Worm (Caenorhabditis elegans): Measurements from ENCODE around the gene aman-1.

The aman-1 gene

DNA sequence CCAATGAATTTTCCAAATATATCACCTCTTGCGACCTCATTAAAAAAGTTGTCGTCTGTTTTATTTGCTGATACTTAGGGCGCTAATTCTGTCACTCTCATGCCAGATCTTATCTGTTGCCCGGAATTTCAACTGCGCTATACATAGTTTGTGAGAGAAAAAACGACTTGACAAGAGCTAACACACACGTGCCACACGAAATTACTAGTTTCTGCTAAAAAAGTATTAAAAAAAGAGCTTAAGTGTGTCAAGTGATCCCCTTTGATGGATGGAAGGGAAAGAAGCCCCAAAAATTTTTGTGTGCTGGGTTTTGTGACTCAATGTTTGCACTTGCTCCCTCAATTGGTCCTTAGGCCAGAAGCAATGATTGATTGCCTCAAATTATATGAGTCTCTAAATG, 7.7 kb downstream of the aman-1 start:
- no peak for TF ChIP-seq unc-62 (GFP tag; optimal IDR thresholded peaks at IDR 0.05)

DNA sequence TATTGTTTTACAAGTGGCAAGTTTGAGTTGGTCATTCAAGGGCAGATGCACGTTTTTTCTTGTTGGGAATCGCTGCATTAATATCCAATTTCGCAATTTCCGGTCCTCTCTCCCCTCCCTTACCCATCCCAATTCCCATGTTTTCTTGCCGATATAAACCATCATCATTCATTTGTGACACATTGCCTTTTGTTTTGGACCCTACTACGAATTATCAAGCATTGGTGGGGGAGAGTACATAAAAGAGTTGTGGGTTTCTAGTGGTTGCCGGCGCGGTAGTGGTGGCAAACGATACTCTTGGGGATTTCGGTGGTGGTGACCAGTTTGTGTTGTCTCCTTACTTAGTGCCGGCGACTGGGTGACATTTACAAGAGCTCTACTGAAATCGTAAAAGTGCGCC, 9.4 kb downstream of the aman-1 start:
- no peak for TF ChIP-seq unc-62 (GFP tag; optimal IDR thresholded peaks at IDR 0.05)

DNA sequence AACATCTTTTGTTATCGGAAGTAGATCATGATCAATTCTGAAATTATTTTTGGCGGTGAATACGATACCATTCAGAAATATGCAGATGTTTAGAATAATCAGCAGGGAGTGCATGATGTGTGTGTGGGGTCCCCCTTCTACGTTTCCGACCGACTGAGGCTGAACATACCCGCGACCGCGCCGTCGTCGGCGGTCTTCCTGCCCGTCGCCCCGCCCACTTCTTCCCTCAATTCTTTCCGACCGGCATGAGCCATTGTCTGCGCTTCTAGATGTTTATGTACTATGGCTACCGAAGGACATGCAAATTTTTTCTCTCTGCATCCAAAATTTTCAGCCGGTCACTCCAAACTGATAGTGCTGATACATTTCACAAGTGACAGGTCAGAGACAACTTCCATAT, 11.1 kb downstream of the aman-1 start:
- no peak for TF ChIP-seq unc-62 (GFP tag; optimal IDR thresholded peaks at IDR 0.05)

DNA sequence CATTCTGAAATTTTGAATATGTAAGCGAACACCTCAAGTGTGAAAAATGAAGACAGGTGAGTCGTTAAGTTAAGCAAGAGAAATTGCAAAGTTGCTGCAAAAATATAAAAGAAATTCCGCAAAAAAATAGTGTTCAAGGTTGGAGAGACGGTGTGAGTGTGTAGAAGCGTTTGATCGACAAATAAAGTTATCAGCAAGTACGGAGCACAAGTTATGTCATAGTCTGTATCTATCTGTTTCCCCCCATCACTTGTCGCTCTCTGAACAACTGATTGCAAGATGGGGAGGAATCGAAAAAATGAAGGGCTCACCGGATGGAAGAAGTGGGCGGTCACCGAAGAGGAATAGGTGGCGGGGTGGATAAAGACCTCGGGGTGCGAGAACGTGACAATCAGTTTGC, 16.2 kb downstream of the aman-1 start, which contains the start of gene lon-2:
Gene lon-2, minus strand, starts transcription at position 4 of the 400 bp plus-strand sequence.
- no peak for TF ChIP-seq unc-62 (GFP tag; optimal IDR thresholded peaks at IDR 0.05)

DNA sequence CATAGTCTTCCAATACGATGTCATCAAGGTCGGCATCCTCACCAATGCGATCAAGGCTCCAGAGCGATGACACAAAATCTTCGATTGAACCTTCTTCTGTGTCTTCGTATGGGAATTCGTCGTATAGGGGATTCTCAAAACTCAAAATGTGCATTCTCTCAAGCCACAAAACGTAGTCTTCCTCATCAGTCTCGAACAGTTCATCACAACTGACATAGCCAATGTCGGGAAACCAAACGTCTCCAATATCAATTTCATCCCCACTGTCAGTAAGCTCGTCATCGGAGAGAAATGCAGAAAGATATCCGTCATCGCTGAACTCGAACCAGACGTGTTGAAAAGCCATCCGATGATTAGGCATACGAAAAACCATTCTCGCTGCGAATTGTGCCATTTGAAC, 21.8 kb downstream of the aman-1 start, which contains the start of gene C39E6.2:
Gene C39E6.2, minus strand, starts transcription at position 394 of the 400 bp plus-strand sequence.
- no peak for TF ChIP-seq unc-62 (GFP tag; optimal IDR thresholded peaks at IDR 0.05)

DNA sequence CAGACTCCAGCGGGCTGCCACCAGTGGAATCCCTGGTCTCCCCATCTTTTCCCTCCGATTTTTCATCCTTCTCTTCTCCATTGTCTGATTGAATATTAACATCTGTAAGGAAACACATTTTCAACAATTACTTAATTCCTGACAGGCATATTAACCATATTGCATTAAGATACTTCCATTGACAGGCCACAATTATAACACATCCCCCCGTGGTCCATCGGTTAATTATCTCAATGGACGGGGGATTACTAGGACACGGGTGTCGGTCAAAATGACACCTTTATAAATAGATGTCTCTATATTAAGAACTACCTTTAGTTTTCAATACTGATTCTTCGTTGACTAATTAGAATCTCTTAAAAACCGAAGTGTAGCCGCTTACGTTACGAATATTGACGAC, 26.8 kb downstream of the aman-1 start:
- no peak for TF ChIP-seq unc-62 (GFP tag; optimal IDR thresholded peaks at IDR 0.05)

DNA sequence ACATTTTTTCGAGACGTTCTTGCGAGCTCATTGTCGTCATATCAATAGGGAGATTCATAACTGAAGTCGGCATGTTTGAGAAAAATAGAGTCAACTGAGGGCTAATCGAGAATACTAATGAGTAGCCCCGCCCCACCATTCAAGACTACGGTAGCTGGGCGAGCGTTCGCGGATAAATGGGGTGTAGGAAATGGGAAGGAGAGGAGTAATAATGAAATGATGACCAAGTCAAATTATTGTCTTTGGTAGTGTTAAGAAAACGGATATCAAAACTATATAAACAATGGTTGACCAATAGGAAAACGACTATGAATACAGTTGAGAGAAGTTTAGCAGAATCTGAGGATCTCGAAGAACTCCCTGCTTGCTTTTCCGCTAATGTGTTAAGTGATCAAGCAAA, 28.6 kb downstream of the aman-1 start, which contains the start of gene mls-2:
Gene mls-2, minus strand, starts transcription at position 101 of the 400 bp plus-strand sequence.
- no peak for TF ChIP-seq unc-62 (GFP tag; optimal IDR thresholded peaks at IDR 0.05)

DNA sequence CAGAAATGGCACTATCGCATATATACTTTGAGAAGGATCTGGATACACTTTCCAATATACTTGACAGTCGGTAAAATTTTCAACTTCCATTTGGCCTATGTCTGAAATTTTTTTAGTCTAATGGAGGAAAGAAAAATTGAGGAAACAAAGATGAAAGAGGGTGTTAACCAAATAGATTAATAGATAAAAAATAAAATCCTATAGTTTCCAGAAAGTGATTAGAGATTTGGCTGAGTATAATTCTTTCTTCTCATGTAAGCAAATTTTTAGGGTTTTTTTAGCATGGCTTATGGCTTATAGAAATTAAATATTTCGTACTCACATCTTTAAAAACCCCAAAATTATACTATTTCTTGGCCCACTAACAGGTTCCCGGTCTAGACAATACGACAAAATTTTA, 37.0 kb downstream of the aman-1 start, which contains the start of gene npr-1:
Gene npr-1, minus strand, starts transcription at position 101 of the 400 bp plus-strand sequence.
- TF ChIP-seq unc-62 (GFP tag; optimal IDR thresholded peaks at IDR 0.05) = no peak

DNA sequence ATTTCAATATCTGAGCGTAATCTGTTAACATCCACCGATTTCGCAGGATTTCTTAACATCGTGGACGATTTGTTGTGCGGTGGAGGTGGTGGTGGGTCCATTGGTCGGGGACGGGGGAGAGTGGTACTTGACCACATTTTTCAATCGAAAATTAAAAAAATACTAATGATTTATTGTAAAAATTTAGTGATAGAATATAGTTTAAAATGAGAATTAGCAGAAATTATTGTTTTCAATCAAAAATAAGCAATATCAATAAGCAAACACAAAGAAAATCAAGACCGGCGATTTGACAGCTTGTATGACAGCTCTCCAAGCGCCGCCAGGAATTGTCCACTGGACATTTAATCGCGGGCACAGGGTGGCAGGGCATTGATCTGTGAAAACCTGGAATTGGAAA, 49.3 kb downstream of the aman-1 start, which contains the start of gene hum-10:
Gene hum-10, minus strand, starts transcription at position 101 of the 400 bp plus-strand sequence.
- no peak for TF ChIP-seq unc-62 (GFP tag; optimal IDR thresholded peaks at IDR 0.05)

DNA sequence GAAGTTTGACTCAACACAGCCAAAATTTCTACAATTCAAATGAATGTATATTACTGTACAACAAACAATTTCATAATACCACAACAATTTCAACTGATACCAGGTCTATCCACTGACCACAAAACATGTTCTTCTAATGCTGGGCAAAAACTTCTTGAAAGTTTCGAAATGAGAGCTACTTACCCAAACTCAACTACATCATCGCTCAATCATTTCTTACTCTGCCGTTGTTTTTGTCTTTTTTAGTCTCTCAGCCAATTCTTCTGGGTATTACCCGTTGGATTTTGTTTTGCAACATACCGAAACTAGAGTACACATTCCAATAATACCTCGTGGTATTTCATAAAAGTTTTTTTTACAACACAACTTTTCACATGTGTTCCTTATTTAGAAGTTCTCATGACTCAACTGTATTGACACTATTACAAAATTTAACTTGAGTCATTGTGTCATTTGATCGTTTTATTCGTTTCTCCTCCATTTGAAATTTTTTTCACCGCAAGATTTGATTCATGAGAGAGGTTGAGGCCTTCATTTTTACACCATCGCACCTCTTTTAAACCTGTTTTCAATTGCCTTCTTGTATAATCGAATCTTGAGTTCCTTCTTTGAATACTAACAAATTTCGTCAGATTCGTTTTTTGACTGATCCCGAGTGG, 50.4 kb downstream of the aman-1 start, which contains the start of gene F43C9.2:
Gene F43C9.2, plus strand, starts transcription at position 497 of the 659 bp plus-strand sequence.
- no peak for TF ChIP-seq unc-62 (GFP tag; optimal IDR thresholded peaks at IDR 0.05)

DNA sequence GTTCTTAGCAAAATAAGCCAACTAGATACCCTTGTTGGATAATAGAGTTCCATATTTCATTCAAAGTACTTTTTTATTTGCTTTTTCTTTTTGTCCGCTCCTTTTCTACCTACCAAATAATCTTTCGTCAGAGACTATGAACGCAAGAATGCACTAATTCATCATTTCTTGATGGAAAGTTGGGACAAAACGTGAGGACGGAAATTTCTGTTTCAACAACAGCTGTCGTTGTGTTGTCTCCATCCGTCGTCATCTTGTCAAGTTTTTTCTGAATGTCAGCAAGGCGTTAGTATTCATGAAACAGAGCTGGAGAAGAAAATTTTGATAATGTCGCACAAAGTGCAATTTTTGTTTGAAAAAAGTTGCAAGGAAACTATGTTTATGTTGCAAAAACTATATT, 51.9 kb downstream of the aman-1 start:
- no peak for TF ChIP-seq unc-62 (GFP tag; optimal IDR thresholded peaks at IDR 0.05)

DNA sequence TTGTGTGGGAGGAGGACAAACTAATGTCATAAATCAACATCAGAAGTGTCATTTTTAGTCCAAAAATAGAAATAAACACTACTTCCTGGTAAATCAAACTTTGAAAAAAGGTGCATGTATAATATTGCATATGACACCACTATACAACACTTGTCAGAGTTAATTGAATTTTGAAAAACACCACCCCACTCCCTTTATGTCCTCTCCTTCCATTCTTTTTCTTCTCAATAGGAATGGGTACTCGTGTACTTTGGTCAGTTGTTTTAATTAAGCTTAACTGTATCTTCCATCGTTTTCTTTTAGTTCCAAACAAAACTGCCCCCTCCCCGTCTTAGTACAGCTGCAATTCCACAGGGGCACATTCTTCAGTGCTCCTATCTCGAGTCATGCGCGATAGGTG, 54.6 kb downstream of the aman-1 start:
- TF ChIP-seq unc-62 (GFP tag; optimal IDR thresholded peaks at IDR 0.05) = no peak
